Fruit fly (Drosophila melanogaster) whole organism, adult: Measurements from ENCODE around the gene CG12637.

ENCODE experiments used
- CG11617 ChIP-seq: fragments of 200-800 bp; sonication (Bioruptor generic); optimal IDR thresholded peaks from 2 replicates; lab custom pipeline; 2017; ENCODE audit warnings: mild to moderate bottlenecking, missing biosample characterization, missing genetic modification reagents, missing genetic modification characterization
- CG12768 ChIP-seq: fragments of 200-800 bp; sonication (Bioruptor generic); optimal IDR thresholded peaks from 2 replicates; lab custom pipeline; 2017; ENCODE audit warnings: missing biosample characterization, missing genetic modification characterization, mild to moderate bottlenecking, moderate library complexity, missing genetic modification reagents
- CG1620 ChIP-seq: fragments of 200-800 bp; sonication (Bioruptor generic); optimal IDR thresholded peaks from 2 replicates; lab custom pipeline; 2016; ENCODE audit warnings: missing biosample characterization, missing genetic modification characterization
- CG33017 ChIP-seq: fragments of 200-800 bp; sonication (Bioruptor generic); optimal IDR thresholded peaks from 2 replicates; lab custom pipeline; 2018; ENCODE audit warnings: missing biosample characterization, mild to moderate bottlenecking, missing genetic modification characterization, moderate library complexity
- CG5204 ChIP-seq: fragments of 200-800 bp; sonication (Bioruptor generic); optimal IDR thresholded peaks from 2 replicates; lab custom pipeline; 2016; ENCODE audit warnings: missing biosample characterization, missing genetic modification characterization
- CG7045 ChIP-seq: fragments of 200-800 bp; sonication (Bioruptor generic); optimal IDR thresholded peaks from 2 replicates; lab custom pipeline; 2017; ENCODE audit warnings: missing biosample characterization, mild to moderate bottlenecking, missing genetic modification characterization
- Clk ChIP-seq: fragments of 200-800 bp; sonication (Bioruptor generic); optimal IDR thresholded peaks from 2 replicates; lab custom pipeline; 2017; ENCODE audit warnings: missing biosample characterization, missing genetic modification characterization
- Crg-1 ChIP-seq: fragments of 200-800 bp; sonication (Bioruptor generic); optimal IDR thresholded peaks from 2 replicates; lab custom pipeline; 2016; ENCODE audit warnings: missing biosample characterization, missing genetic modification characterization
- Hr96 ChIP-seq: fragments of 200-800 bp; sonication (Bioruptor generic); optimal IDR thresholded peaks from 2 replicates; lab custom pipeline; 2016; ENCODE audit warnings: missing biosample characterization, missing genetic modification characterization
- cnc ChIP-seq, 2 experiments: fragments of >200 bp; optimal IDR thresholded peaks; 2 replicates each; lab custom pipeline; 2017
- kay ChIP-seq: fragments of 200-800 bp; sonication (Bioruptor generic); peaks from one replicate; lab custom pipeline; 2016; ENCODE audit warnings: missing biosample characterization, missing genetic modification characterization, borderline replicate concordance
- tj ChIP-seq: fragments of 200-800 bp; sonication (Bioruptor generic); optimal IDR thresholded peaks from 3 replicates; lab custom pipeline; 2017; ENCODE audit warnings: missing biosample characterization, mild to moderate bottlenecking, missing genetic modification characterization, moderate library complexity
- toe ChIP-seq: fragments of 200-800 bp; sonication (Bioruptor generic); optimal IDR thresholded peaks from 2 replicates; lab custom pipeline; 2016; ENCODE audit warnings: missing biosample characterization, missing genetic modification characterization

DNA sequence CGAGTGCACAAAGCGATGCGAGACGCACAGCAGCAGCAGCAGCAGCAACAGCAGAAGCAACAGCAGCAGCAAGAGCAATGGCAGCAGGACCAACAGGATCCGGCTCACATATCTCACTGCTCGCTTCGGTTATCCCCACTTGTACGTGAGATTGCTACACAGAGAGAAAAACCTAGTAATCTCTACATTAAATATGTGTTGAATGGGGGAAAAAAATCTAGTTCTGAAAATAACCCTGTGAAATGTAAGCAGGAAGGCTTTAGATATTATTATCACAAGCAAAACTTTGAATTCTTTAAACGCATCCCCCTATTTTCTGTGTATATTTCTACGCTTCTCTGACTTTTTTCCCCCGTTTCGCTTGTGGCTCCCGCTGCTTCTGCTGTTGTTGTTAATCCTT, 24.5 kb upstream of the CG12637 start:
- TF ChIP-seq kay (GFP tag; lab: Kevin White, UChicago) (no peak), CG7045 (GFP tag; lab: Kevin White, UChicago) (no peak), tj (GFP tag; lab: Kevin White, UChicago) (no peak), Hr96 (GFP tag; lab: Kevin White, UChicago) (no peak), CG12768 (GFP tag; lab: Kevin White, UChicago) (no peak), toe (GFP tag; lab: Kevin White, UChicago) (no peak), Crg-1 (GFP tag; lab: Kevin White, UChicago) (no peak), cnc (optimal IDR thresholded peaks at IDR 0.05; lab: Kevin White, UChicago) (no peak), Clk (no peak), CG1620 (GFP tag; lab: Kevin White, UChicago) (no peak), CG11617 (GFP tag; lab: Kevin White, UChicago) (no peak), CG33017 (tag; lab: Kevin White, UChicago) (no peak), CG5204 (no peak)
